Fruit fly (Drosophila melanogaster) whole organism, embryonic: ENCODE measurements around the gene CG5355.

Experiments used
- Abd-B ChIP-seq: fragments of 200-800 bp; sonication (Bioruptor generic); optimal IDR thresholded peaks from 2 replicates; lab custom pipeline; 2018; ENCODE audit warnings: missing biosample characterization, mild to moderate bottlenecking, missing genetic modification characterization, moderate library complexity
- B-H1 ChIP-seq: fragments of 200-800 bp; sonication (Bioruptor generic); IDR thresholded peaks from 3 replicates; pipeline ENCODE4 v1.3.6; 2022; ENCODE audit warnings: missing biosample characterization, missing genetic modification characterization
- Bgb ChIP-seq: fragments of 200-800 bp; sonication (Bioruptor generic); IDR thresholded peaks from 2 replicates; pipeline ENCODE4 v1.3.6; 2022; ENCODE audit warnings: missing biosample characterization, missing genetic modification characterization; ENCODE audit not compliant: partially characterized antibody
- CG12391 ChIP-seq: fragments of 200-800 bp; sonication (Bioruptor generic); optimal IDR thresholded peaks from 3 replicates; lab custom pipeline; 2018; ENCODE audit warnings: missing biosample characterization, mild to moderate bottlenecking, missing genetic modification characterization, moderate library complexity
- CG12769 ChIP-seq: fragments of 200-800 bp; sonication (Bioruptor generic); optimal IDR thresholded peaks from 2 replicates; lab custom pipeline; 2019; ENCODE audit warnings: missing biosample characterization, mild to moderate bottlenecking, missing genetic modification characterization, moderate library complexity
- CG1529 ChIP-seq: fragments of 200-800 bp; sonication (Bioruptor generic); optimal IDR thresholded peaks from 3 replicates; lab custom pipeline; 2018; ENCODE audit warnings: missing biosample characterization, missing genetic modification characterization
- CG16779 ChIP-seq: fragments of 200-800 bp; sonication (Bioruptor generic); IDR thresholded peaks from 2 replicates; pipeline ENCODE4 v1.3.6; 2022; ENCODE audit warnings: missing biosample characterization, missing genetic modification characterization
- CG17385 ChIP-seq: fragments of 200-800 bp; sonication (Bioruptor generic); optimal IDR thresholded peaks from 3 replicates; lab custom pipeline; 2018; ENCODE audit warnings: missing biosample characterization, mild to moderate bottlenecking, missing genetic modification characterization
- CG17568 ChIP-seq: fragments of 200-800 bp; sonication (Bioruptor generic); optimal IDR thresholded peaks from 2 replicates; lab custom pipeline; 2018; ENCODE audit warnings: missing biosample characterization, mild to moderate bottlenecking, missing genetic modification characterization, moderate library complexity
- CG18619 ChIP-seq: fragments of 200-800 bp; sonication (Bioruptor generic); optimal IDR thresholded peaks from 3 replicates; lab custom pipeline; 2017; ENCODE audit warnings: missing biosample characterization, mild to moderate bottlenecking, missing genetic modification characterization
- CG2116 ChIP-seq: fragments of 200-800 bp; sonication (Bioruptor generic); optimal IDR thresholded peaks from 3 replicates; lab custom pipeline; 2018; ENCODE audit warnings: missing biosample characterization, mild to moderate bottlenecking, missing genetic modification characterization
- CG3163 ChIP-seq: fragments of 200-800 bp; sonication (Bioruptor generic); optimal IDR thresholded peaks from 3 replicates; lab custom pipeline; 2016; ENCODE audit warnings: missing biosample characterization, missing genetic modification characterization
- CG32532 ChIP-seq: fragments of 200-800 bp; sonication (Bioruptor generic); IDR thresholded peaks from 2 replicates; pipeline ENCODE4 v1.3.6; 2022; ENCODE audit warnings: missing biosample characterization, missing genetic modification characterization
- CG3407 ChIP-seq: fragments of 200-800 bp; sonication (Bioruptor generic); optimal IDR thresholded peaks from 2 replicates; lab custom pipeline; 2018; ENCODE audit warnings: missing biosample characterization, mild to moderate bottlenecking, missing genetic modification characterization
- CG6813 ChIP-seq: fragments of 200-800 bp; sonication (Bioruptor generic); optimal IDR thresholded peaks from 2 replicates; lab custom pipeline; 2017; ENCODE audit warnings: missing biosample characterization, missing genetic modification characterization, mild to moderate bottlenecking, moderate library complexity, missing genetic modification reagents
- CG7556 ChIP-seq: fragments of 200-800 bp; sonication (Bioruptor generic); optimal IDR thresholded peaks from 2 replicates; lab custom pipeline; 2017; ENCODE audit warnings: missing biosample characterization, mild to moderate bottlenecking, missing genetic modification characterization
- CG9609 ChIP-seq: fragments of 200-800 bp; sonication (Bioruptor generic); optimal IDR thresholded peaks from 3 replicates; lab custom pipeline; 2016; ENCODE audit warnings: missing biosample characterization, missing genetic modification characterization
- CG9727 ChIP-seq: fragments of 200-800 bp; sonication (Bioruptor generic); optimal IDR thresholded peaks from 3 replicates; lab custom pipeline; 2017; ENCODE audit warnings: missing biosample characterization, mild to moderate bottlenecking, missing genetic modification characterization
- Deaf1 ChIP-seq: fragments of 200-800 bp; optimal IDR thresholded peaks from 3 replicates; lab custom pipeline; 2019; ENCODE audit warnings: missing biosample characterization, mild to moderate bottlenecking, missing genetic modification characterization, moderate library complexity
- HmgZ ChIP-seq: fragments of 200-800 bp; sonication (Bioruptor generic); optimal IDR thresholded peaks from 2 replicates; lab custom pipeline; 2018; ENCODE audit warnings: missing biosample characterization, mild to moderate bottlenecking, missing genetic modification characterization
- Hsf ChIP-seq: fragments of 200-800 bp; sonication (Bioruptor generic); optimal IDR thresholded peaks from 3 replicates; lab custom pipeline; 2016; ENCODE audit warnings: missing biosample characterization, missing genetic modification characterization
- MESR4 ChIP-seq: fragments of 200-800 bp; sonication (Bioruptor generic); optimal IDR thresholded peaks from 2 replicates; lab custom pipeline; 2018; ENCODE audit warnings: missing biosample characterization, mild to moderate bottlenecking, missing genetic modification characterization, moderate library complexity
- Ptx1 ChIP-seq: fragments of 200-800 bp; sonication (Bioruptor generic); IDR thresholded peaks from 2 replicates; pipeline ENCODE4 v1.3.6; 2022; ENCODE audit warnings: missing biosample characterization, missing genetic modification characterization
- Scr ChIP-seq: fragments of 200-800 bp; sonication (Bioruptor generic); IDR thresholded peaks from 2 replicates; pipeline ENCODE4 v1.3.6; 2022; ENCODE audit warnings: missing biosample characterization, missing genetic modification characterization; ENCODE audit not compliant: partially characterized antibody
- Sox102F ChIP-seq: fragments of 200-800 bp; sonication (Bioruptor generic); optimal IDR thresholded peaks from 2 replicates; lab custom pipeline; 2018; ENCODE audit warnings: missing biosample characterization, mild to moderate bottlenecking, missing genetic modification characterization, moderate library complexity
- Sry-δ ChIP-seq: fragments of 200-800 bp; sonication (Bioruptor generic); optimal IDR thresholded peaks from 2 replicates; lab custom pipeline; 2016; ENCODE audit warnings: missing biosample characterization, missing genetic modification characterization
- ac ChIP-seq: fragments of 200-800 bp; sonication (Bioruptor generic); optimal IDR thresholded peaks from 3 replicates; lab custom pipeline; 2017; ENCODE audit warnings: missing biosample characterization, mild to moderate bottlenecking, missing genetic modification characterization
- ara ChIP-seq: fragments of 200-800 bp; sonication (Bioruptor generic); IDR thresholded peaks from 2 replicates; pipeline ENCODE4 v1.3.6; 2022; ENCODE audit warnings: missing biosample characterization, missing genetic modification characterization
- ci ChIP-seq: fragments of 200-800 bp; sonication (Bioruptor generic); IDR thresholded peaks from 3 replicates; pipeline ENCODE4 v1.3.6; 2022; ENCODE audit warnings: missing biosample characterization, missing genetic modification characterization
- croc ChIP-seq: fragments of 200-800 bp; sonication (Bioruptor generic); conservative IDR thresholded peaks from 3 replicates; pipeline ENCODE4 v1.3.6; 2022; ENCODE audit warnings: missing biosample characterization, missing genetic modification characterization
- disco-r ChIP-seq: fragments of 200-800 bp; sonication (Bioruptor generic); optimal IDR thresholded peaks from 2 replicates; lab custom pipeline; 2016; ENCODE audit warnings: missing biosample characterization, missing genetic modification characterization
- dmrt11E ChIP-seq: fragments of 200-800 bp; sonication (Bioruptor generic); optimal IDR thresholded peaks from 3 replicates; lab custom pipeline; 2018; ENCODE audit warnings: missing biosample characterization, mild to moderate bottlenecking, missing genetic modification characterization, moderate library complexity
- dpn ChIP-seq, 2 experiments: fragments of 200-800 bp; sonication (Bioruptor generic); optimal IDR thresholded peaks; 3 replicates each; lab custom pipeline; 2016; ENCODE audit warnings: missing biosample characterization in 2 of 2, missing genetic modification characterization in 2 of 2
- dysf ChIP-seq: fragments of 200-800 bp; sonication (Bioruptor generic); IDR thresholded peaks from 3 replicates; pipeline ENCODE4 v1.3.6; 2022; ENCODE audit warnings: missing biosample characterization, missing genetic modification characterization
- eyg ChIP-seq: fragments of 200-800 bp; sonication (Bioruptor generic); optimal IDR thresholded peaks from 3 replicates; lab custom pipeline; 2016; ENCODE audit warnings: missing biosample characterization, missing genetic modification characterization
- hbn ChIP-seq: fragments of 200-800 bp; sonication (Bioruptor generic); IDR thresholded peaks from 2 replicates; pipeline ENCODE4 v1.3.6; 2022; ENCODE audit warnings: missing biosample characterization, missing genetic modification characterization; ENCODE audit not compliant: partially characterized antibody
- kni ChIP-seq: fragments of 200-800 bp; sonication (Bioruptor generic); optimal IDR thresholded peaks from 3 replicates; lab custom pipeline; 2017; ENCODE audit warnings: mild to moderate bottlenecking, missing biosample characterization, missing genetic modification reagents, missing genetic modification characterization
- mld ChIP-seq: fragments of 200-800 bp; sonication (Bioruptor generic); IDR thresholded peaks from 3 replicates; pipeline ENCODE4 v1.3.6; 2022; ENCODE audit warnings: missing biosample characterization, missing genetic modification characterization; ENCODE audit not compliant: partially characterized antibody
- pan ChIP-seq, 4 experiments: fragments of >200 bp in 3 of 4; fragments of 200-800 bp in 1 of 4; sonication (Bioruptor generic) in 1 of 4; optimal IDR thresholded peaks in 3 of 4; IDR thresholded peaks in 1 of 4; 2 replicates each; pipeline versions ENCODE4 v1.3.6 to Lab custom; 2017 to 2022; ENCODE audit warnings: missing biosample characterization in 2 of 4, missing genetic modification characterization in 2 of 4, mixed read lengths in 1 of 4
- pho ChIP-seq: fragments of 200-800 bp; sonication (Bioruptor generic); optimal IDR thresholded peaks from 2 replicates; lab custom pipeline; 2016; ENCODE audit warnings: missing biosample characterization, missing genetic modification characterization
- phol ChIP-seq: fragments of 200-800 bp; sonication (Bioruptor generic); optimal IDR thresholded peaks from 3 replicates; lab custom pipeline; 2018; ENCODE audit warnings: missing biosample characterization, mild to moderate bottlenecking, missing genetic modification characterization, moderate library complexity
- shn ChIP-seq: fragments of 200-800 bp; sonication (Bioruptor generic); optimal IDR thresholded peaks from 3 replicates; lab custom pipeline; 2016; ENCODE audit warnings: missing biosample characterization, missing genetic modification characterization
- sima ChIP-seq: fragments of 200-800 bp; sonication (Bioruptor generic); optimal IDR thresholded peaks from 2 replicates; lab custom pipeline; 2016; ENCODE audit warnings: missing biosample characterization, missing genetic modification characterization
- sob ChIP-seq: fragments of 200-800 bp; sonication (Bioruptor generic); IDR thresholded peaks from 2 replicates; pipeline ENCODE4 v1.3.6; 2022; ENCODE audit warnings: missing biosample characterization, missing genetic modification characterization
- trem ChIP-seq: fragments of 200-800 bp; optimal IDR thresholded peaks from 3 replicates; lab custom pipeline; 2019; ENCODE audit warnings: missing biosample characterization, mild to moderate bottlenecking, missing genetic modification characterization, moderate library complexity
- ttk ChIP-seq: fragments of 200-800 bp; sonication (Bioruptor generic); IDR thresholded peaks from 2 replicates; pipeline ENCODE4 v2.1.2; 2022; ENCODE audit warnings: missing biosample characterization, missing genetic modification characterization
- unc-4 ChIP-seq: fragments of 200-800 bp; sonication (Bioruptor generic); IDR thresholded peaks from 2 replicates; pipeline ENCODE4 v1.3.6; 2022; ENCODE audit warnings: missing biosample characterization, missing genetic modification characterization; ENCODE audit not compliant: partially characterized antibody
- unpg ChIP-seq: fragments of 200-800 bp; sonication (Bioruptor generic); optimal IDR thresholded peaks from 3 replicates; lab custom pipeline; 2018; ENCODE audit warnings: missing biosample characterization, mild to moderate bottlenecking, missing genetic modification characterization, moderate library complexity

Gene CG5355

dm6 chr2L:10375464-10376236 is 37.6 kb downstream of the CG5355 start, which contains the start of the genes CG33303 and dpr19 (continued):
- TF ChIP-seq croc (GFP tag; lab: Robert Waterston, UW) (peak; percentile 41; the same call in 2 of the 3 replicates), Sry-δ (no peak), Scr (GFP tag; lab: Robert Waterston, UW) (no peak), CG9609 (GFP tag; lab: Kevin White, UChicago) (no peak), dmrt11E (tag; lab: Kevin White, UChicago) (peak; percentile 79), pan (optimal IDR thresholded peaks at IDR 0.05; lab: Kevin White, UChicago) (no peak), pan (GFP tag; optimal IDR thresholded peaks at IDR 0.05 in 1 of 2, IDR thresholded peaks at IDR 0.05 in 1 of 2) (peak in 1 of 2 experiments; percentile 64), ara (GFP tag; lab: Robert Waterston, UW) (peak; percentile 57; the same call in 1 of the 2 replicates), sima (no peak), kni (GFP tag; lab: Kevin White, UChicago) (no peak), hbn (GFP tag; lab: Robert Waterston, UW) (no peak), CG16779 (GFP tag; lab: Robert Waterston, UW) (no peak), CG6813 (peak; percentile 65), CG1529 (peak; percentile 33), ci (peak; percentile 73; the same call in 2 of the 3 replicates), Ptx1 (GFP tag; lab: Robert Waterston, UW) (peak; percentile 65), CG17568 (GFP tag; lab: Kevin White, UChicago) (no peak), CG12769 (tag; lab: Kevin White, UChicago) (no peak), CG2116 (peak; percentile 55), phol (peak; percentile 90), MESR4 (peak; percentile 89), unpg (peak; percentile 86), Bgb (GFP tag; lab: Robert Waterston, UW) (no peak), B-H1 (peak; percentile 27; the same call in 1 of the 3 replicates), unc-4 (no peak), CG18619 (GFP tag; lab: Kevin White, UChicago) (peak; percentile 68), shn (GFP tag; lab: Kevin White, UChicago) (no peak), disco-r (GFP tag; lab: Kevin White, UChicago) (no peak), dpn (GFP tag; optimal IDR thresholded peaks at IDR 0.05; lab: Kevin White, UChicago) (peak in 1 of 2 experiments; percentile 50), CG17385 (GFP tag; lab: Kevin White, UChicago) (peak; percentile 74), CG3407 (GFP tag; lab: Kevin White, UChicago) (peak; percentile 63), mld (GFP tag; lab: Robert Waterston, UW) (no peak), CG12391 (tag; lab: Kevin White, UChicago) (peak; percentile 92), HmgZ (tag; lab: Kevin White, UChicago) (peak; percentile 48), pho (GFP tag; lab: Kevin White, UChicago) (no peak), Sox102F (GFP tag; lab: Kevin White, UChicago) (no peak), CG32532 (GFP tag; lab: Robert Waterston, UW) (peak; percentile 82), sob (GFP tag; lab: Robert Waterston, UW) (peak; percentile 29; the same call in 1 of the 2 replicates), CG9727 (peak; percentile 83), dysf (GFP tag; lab: Robert Waterston, UW) (peak; percentile 71; the same call in 1 of the 3 replicates), CG3163 (GFP tag; lab: Kevin White, UChicago) (no peak), Abd-B (GFP tag; lab: Kevin White, UChicago) (no peak), ac (no peak), eyg (GFP tag; lab: Kevin White, UChicago) (no peak), trem (tag; lab: Kevin White, UChicago) (peak; percentile 89), CG7556 (peak; percentile 80), ttk (GFP tag; lab: Robert Waterston, UW) (no peak; the same call in 1 of the 2 replicates), Hsf (GFP tag; lab: Kevin White, UChicago) (no peak), Deaf1 (no peak)
